In genomic region chr2L:10676933-10677714, dm6 we compare ENCODE assay signal across 3 fruit fly cellular contexts.
TF ChIP-seq lines count a peak whose summit lies in the region.

CG17104 (plus strand) TSS chr2L:10677198.

TF ChIP-seq in whole organism, embryonic, 481 proteins besides CTCF, POLR2A, EP300 and RAD21 (continued from another document and continues in another):
- TF ChIP-seq tna (GFP tag; IDR thresholded peaks at IDR 0.05; lab: Robert Waterston, UW; ENCODE audit: partially characterized antibody) (no peak), sens (GFP tag; lab: Kevin White, UChicago) (peak; percentile 69), Hmx (GFP tag; optimal IDR thresholded peaks at IDR 0.05; lab: Kevin White, UChicago) (no peak), zfh1 (GFP tag; IDR thresholded peaks at IDR 0.05; lab: Robert Waterston, UW) (no peak), exex (tag; optimal IDR thresholded peaks at IDR 0.05; lab: Kevin White, UChicago) (no peak), Hey (tag; optimal IDR thresholded peaks at IDR 0.05; lab: Kevin White, UChicago) (no peak), CG8290 (GFP tag; optimal IDR thresholded peaks at IDR 0.05; lab: Kevin White, UChicago) (no peak), CG8290 (tag; optimal IDR thresholded peaks at IDR 0.05; lab: Kevin White, UChicago) (no peak), CG7987 (GFP tag; optimal IDR thresholded peaks at IDR 0.05; lab: Kevin White, UChicago) (no peak), dmrt99B (tag; optimal IDR thresholded peaks at IDR 0.05; lab: Kevin White, UChicago) (peak; percentile 61), Pdp1 (GFP tag; optimal IDR thresholded peaks at IDR 0.05; lab: Kevin White, UChicago) (peak in 1 of 2 experiments; percentile 7), CG1647 (GFP tag; optimal IDR thresholded peaks at IDR 0.05; lab: Kevin White, UChicago) (no peak), Taf1 (GFP tag; IDR thresholded peaks at IDR 0.05; lab: Robert Waterston, UW) (peak; percentile 33; the same call in 1 of the 2 replicates), CG13287 (GFP tag; IDR thresholded peaks at IDR 0.05; lab: Robert Waterston, UW; ENCODE audit: partially characterized antibody) (no peak), wdn (GFP tag; IDR thresholded peaks at IDR 0.05; lab: Robert Waterston, UW) (no peak), Mes4 (GFP tag; optimal IDR thresholded peaks at IDR 0.05; lab: Kevin White, UChicago) (no peak), Vsx1 (GFP tag; optimal IDR thresholded peaks at IDR 0.05; lab: Kevin White, UChicago) (no peak), esg (GFP tag; conservative IDR thresholded peaks at IDR 0.05; lab: Robert Waterston, UW) (0 out of 2 replicates have a peak, but pooled peaks have one; percentile 18), CG18599 (GFP tag; optimal IDR thresholded peaks at IDR 0.05; lab: Kevin White, UChicago) (peak; percentile 28), Opbp (GFP tag; IDR thresholded peaks at IDR 0.05; lab: Robert Waterston, UW; ENCODE audit: partially characterized antibody) (no peak), lov (optimal IDR thresholded peaks at IDR 0.05; lab: Kevin White, UChicago) (no peak), lov (GFP tag; IDR thresholded peaks at IDR 0.05; lab: Robert Waterston, UW) (no peak), Gug (GFP tag; IDR thresholded peaks at IDR 0.05; lab: Robert Waterston, UW) (no peak), otp (GFP tag; IDR thresholded peaks at IDR 0.05; lab: Robert Waterston, UW) (no peak), CG12299 (tag; optimal IDR thresholded peaks at IDR 0.05; lab: Kevin White, UChicago) (no peak), unpg (GFP tag; optimal IDR thresholded peaks at IDR 0.05; lab: Kevin White, UChicago) (peak; percentile 48), CoRest (tag; optimal IDR thresholded peaks at IDR 0.05; lab: Kevin White, UChicago) (peak; percentile 44), Elba2 (GFP tag; optimal IDR thresholded peaks at IDR 0.05; lab: Kevin White, UChicago) (no peak), phol (tag; optimal IDR thresholded peaks at IDR 0.05; lab: Kevin White, UChicago) (no peak), klu (GFP tag; IDR thresholded peaks at IDR 0.05; lab: Robert Waterston, UW) (no peak), gsb (GFP tag; IDR thresholded peaks at IDR 0.05; lab: Robert Waterston, UW) (no peak), CG17359 (tag; optimal IDR thresholded peaks at IDR 0.05; lab: Kevin White, UChicago) (peak; percentile 1), gcm (GFP tag; optimal IDR thresholded peaks at IDR 0.05; lab: Kevin White, UChicago) (no peak), CG6813 (GFP tag; optimal IDR thresholded peaks at IDR 0.05; lab: Kevin White, UChicago) (no peak), CG15479 (GFP tag; optimal IDR thresholded peaks at IDR 0.05; lab: Kevin White, UChicago) (no peak), Poxn (GFP tag; IDR thresholded peaks at IDR 0.05; lab: Robert Waterston, UW) (no peak), Fer1 (GFP tag; optimal IDR thresholded peaks at IDR 0.05; lab: Kevin White, UChicago) (peak; percentile 40), CG4282 (GFP tag; optimal IDR thresholded peaks at IDR 0.05; lab: Kevin White, UChicago) (no peak), CG16779 (GFP tag; IDR thresholded peaks at IDR 0.05; lab: Robert Waterston, UW) (no peak), CG2116 (GFP tag; optimal IDR thresholded peaks at IDR 0.05; lab: Kevin White, UChicago) (no peak), ERR (GFP tag; optimal IDR thresholded peaks at IDR 0.05; lab: Kevin White, UChicago) (no peak), CG31224 (GFP tag; IDR thresholded peaks at IDR 0.05; lab: Robert Waterston, UW) (no peak), Doc2 (GFP tag; IDR thresholded peaks at IDR 0.05; lab: Robert Waterston, UW) (no peak), CG11456 (GFP tag; IDR thresholded peaks at IDR 0.05; lab: Robert Waterston, UW) (no peak), Myb (GFP tag; optimal IDR thresholded peaks at IDR 0.05; lab: Kevin White, UChicago) (no peak), Med (GFP tag; lab: Kevin White, UChicago) (peak; percentile 65)

TF ChIP-seq in whole organism, prepupa, 60 proteins besides CTCF, POLR2A, EP300 and RAD21 (continued from another document):
- TF ChIP-seq CG6276 (GFP tag; optimal IDR thresholded peaks at IDR 0.05; lab: Kevin White, UChicago) (peak; percentile 77), fd85E (GFP tag; optimal IDR thresholded peaks at IDR 0.05; lab: Kevin White, UChicago) (no peak), lz (GFP tag; optimal IDR thresholded peaks at IDR 0.05; lab: Kevin White, UChicago) (peak; percentile 51), CG11294 (GFP tag; IDR thresholded peaks at IDR 0.05; lab: Robert Waterston, UW) (0 out of 2 replicates have a peak, but pooled peaks have one; percentile 16), CG8119 (GFP tag; IDR thresholded peaks at IDR 0.05; lab: Robert Waterston, UW) (peak; percentile 89), CG7368 (GFP tag; optimal IDR thresholded peaks at IDR 0.05; lab: Kevin White, UChicago) (peak; percentile 19), CG34406 (GFP tag; optimal IDR thresholded peaks at IDR 0.05; lab: Kevin White, UChicago) (peak; percentile 55), CG3919 (GFP tag; optimal IDR thresholded peaks at IDR 0.05; lab: Kevin White, UChicago) (peak; percentile 69), OdsH (GFP tag; optimal IDR thresholded peaks at IDR 0.05; lab: Kevin White, UChicago) (peak; percentile 71), CG6808 (GFP tag; optimal IDR thresholded peaks at IDR 0.05; lab: Kevin White, UChicago) (peak; percentile 56), CG10669 (GFP tag; optimal IDR thresholded peaks at IDR 0.05; lab: Kevin White, UChicago) (peak; percentile 63), vri (GFP tag; optimal IDR thresholded peaks at IDR 0.05; lab: Kevin White, UChicago) (peak; percentile 6), svp (GFP tag; lab: Kevin White, UChicago) (peak; percentile 79), salr (GFP tag; optimal IDR thresholded peaks at IDR 0.05; lab: Kevin White, UChicago) (peak in 1 of 2 experiments; percentile 48), Ets96B (tag; optimal IDR thresholded peaks at IDR 0.05; lab: Kevin White, UChicago) (peak; percentile 72), Blimp-1 (GFP tag; optimal IDR thresholded peaks at IDR 0.05; lab: Kevin White, UChicago) (peak; percentile 90), CG11902 (GFP tag; optimal IDR thresholded peaks at IDR 0.05; lab: Kevin White, UChicago) (peak; percentile 4), Lpt (GFP tag; optimal IDR thresholded peaks at IDR 0.05; lab: Kevin White, UChicago) (peak; percentile 68), Ets21C (GFP tag; optimal IDR thresholded peaks at IDR 0.05; lab: Kevin White, UChicago) (peak; percentile 6), Sox102F (GFP tag; optimal IDR thresholded peaks at IDR 0.05; lab: Kevin White, UChicago) (peak; percentile 37), achi (GFP tag; optimal IDR thresholded peaks at IDR 0.05; lab: Kevin White, UChicago) (peak; percentile 71), Met (GFP tag; optimal IDR thresholded peaks at IDR 0.05; lab: Kevin White, UChicago) (peak; percentile 60), CG1621 (tag; optimal IDR thresholded peaks at IDR 0.05; lab: Kevin White, UChicago) (peak; percentile 55), Sox14 (GFP tag; optimal IDR thresholded peaks at IDR 0.05; lab: Kevin White, UChicago) (peak; percentile 60), ss (GFP tag; optimal IDR thresholded peaks at IDR 0.05; lab: Kevin White, UChicago) (peak; percentile 47 to 73), dsx (GFP tag; optimal IDR thresholded peaks at IDR 0.05; lab: Kevin White, UChicago; ENCODE audit: poor library complexity, severe bottlenecking) (peak; percentile 61), fd59A (GFP tag; optimal IDR thresholded peaks at IDR 0.05; lab: Kevin White, UChicago) (peak; percentile 42), eg (GFP tag; IDR thresholded peaks at IDR 0.05; lab: Robert Waterston, UW) (peak; percentile 73), Eip75B (GFP tag; optimal IDR thresholded peaks at IDR 0.05; lab: Kevin White, UChicago) (peak; percentile 73), CG6163 (GFP tag; IDR thresholded peaks at IDR 0.05; lab: Robert Waterston, UW) (peak; percentile 68; the same call in 2 of the 3 replicates), spab (GFP tag; optimal IDR thresholded peaks at IDR 0.05; lab: Kevin White, UChicago) (peak; percentile 36), Hr39 (GFP tag; optimal IDR thresholded peaks at IDR 0.05; lab: Kevin White, UChicago) (peak; percentile 52), Sox15 (GFP tag; optimal IDR thresholded peaks at IDR 0.05; lab: Kevin White, UChicago) (peak; percentile 35), CG10631 (GFP tag; optimal IDR thresholded peaks at IDR 0.05; lab: Kevin White, UChicago) (peak; percentile 71), CG4318 (GFP tag; optimal IDR thresholded peaks at IDR 0.05; lab: Kevin White, UChicago) (peak; percentile 67), esn (GFP tag; optimal IDR thresholded peaks at IDR 0.05; lab: Kevin White, UChicago) (peak; percentile 65)

TF ChIP-seq in whole organism, wandering third instar larva, 38 proteins besides CTCF, POLR2A, EP300 and RAD21 (continued from another document):
- TF ChIP-seq rgr (GFP tag; optimal IDR thresholded peaks at IDR 0.05; lab: Kevin White, UChicago) (peak; percentile 58), N (GFP tag; optimal IDR thresholded peaks at IDR 0.05; lab: Kevin White, UChicago) (no peak), Dfd (GFP tag; optimal IDR thresholded peaks at IDR 0.05; lab: Kevin White, UChicago) (no peak), dl (GFP tag; optimal IDR thresholded peaks at IDR 0.05; lab: Kevin White, UChicago; ENCODE audit: insufficient read depth in 1 of 2, partially characterized antibody in 2 of 2) (no peak), dmrt93B (GFP tag; optimal IDR thresholded peaks at IDR 0.05; lab: Kevin White, UChicago) (no peak), GATAd (GFP tag; optimal IDR thresholded peaks at IDR 0.05; lab: Kevin White, UChicago) (no peak)
